Fruit fly (Drosophila melanogaster): ENCODE results near the gene Daao2.
A peak's percentile ranks its signal among the peaks of the same experiment; 100 is the strongest.

Daao2 gene

dm6 chr2L:6797408-6797807, 5.4 kb upstream of the Daao2 start (continued):
- TF ChIP-seq CG34224 (GFP tag; IDR thresholded peaks at IDR 0.05; ENCODE audit: partially characterized antibody), result 0 out of 3 replicates have a peak, but pooled peaks have one; percentile 17
- peak; percentile 52; the same call in 1 of the 2 replicates for TF ChIP-seq sob (GFP tag; IDR thresholded peaks at IDR 0.05)
- peak; percentile 42; the same call in 1 of the 2 replicates for TF ChIP-seq CG1024 (GFP tag; IDR thresholded peaks at IDR 0.05)
- peak; percentile 65 for TF ChIP-seq CoRest (tag; optimal IDR thresholded peaks at IDR 0.05)
- peak; percentile 49 for TF ChIP-seq CG13624 (GFP tag; optimal IDR thresholded peaks at IDR 0.05)
- no peak for TF ChIP-seq mirr (GFP tag; optimal IDR thresholded peaks at IDR 0.05)
- peak; percentile 75 for TF ChIP-seq CG11456 (GFP tag; IDR thresholded peaks at IDR 0.05)
- no peak for TF ChIP-seq CG4820 (GFP tag; optimal IDR thresholded peaks at IDR 0.05)
- no peak for TF ChIP-seq Awh (GFP tag; IDR thresholded peaks at IDR 0.05)
- TF ChIP-seq CG13296 (GFP tag; optimal IDR thresholded peaks at IDR 0.05), result no peak
- TF ChIP-seq fd102C (GFP tag; optimal IDR thresholded peaks at IDR 0.05), result peak; percentile 9
- TF ChIP-seq Asciz (GFP tag; optimal IDR thresholded peaks at IDR 0.05), result no peak
- no peak for TF ChIP-seq ftz-f1 (GFP tag; optimal IDR thresholded peaks at IDR 0.05)
- TF ChIP-seq klu (GFP tag; IDR thresholded peaks at IDR 0.05), result no peak
- peak; percentile 57 for TF ChIP-seq CG5245 (GFP tag; optimal IDR thresholded peaks at IDR 0.05)
- no peak for TF ChIP-seq Ets65A (GFP tag)
- TF ChIP-seq CG12236 (GFP tag; optimal IDR thresholded peaks at IDR 0.05), result no peak
- TF ChIP-seq C15 (GFP tag; IDR thresholded peaks at IDR 0.05), result 0 out of 3 replicates have a peak, but pooled peaks have one; percentile 38
- no peak for TF ChIP-seq tio (GFP tag; optimal IDR thresholded peaks at IDR 0.05)
- TF ChIP-seq CG12744 (GFP tag; optimal IDR thresholded peaks at IDR 0.05), result no peak
- TF ChIP-seq Atf6 (GFP tag; IDR thresholded peaks at IDR 0.05), result peak; percentile 18; the same call in 1 of the 2 replicates
- peak; percentile 77 for TF ChIP-seq sqz (GFP tag; optimal IDR thresholded peaks at IDR 0.05)
- peak; percentile 29 for TF ChIP-seq CG13424 (tag; optimal IDR thresholded peaks at IDR 0.05)
- peak; percentile 39 for TF ChIP-seq B-H2 (GFP tag; optimal IDR thresholded peaks at IDR 0.05)
- TF ChIP-seq CG11504 (tag; optimal IDR thresholded peaks at IDR 0.05), result no peak
- TF ChIP-seq sisA (GFP tag; IDR thresholded peaks at IDR 0.05), result peak; percentile 43; the same call in 1 of the 2 replicates
- TF ChIP-seq CG12219 (GFP tag; optimal IDR thresholded peaks at IDR 0.05), result no peak
- TF ChIP-seq pros (GFP tag; optimal IDR thresholded peaks at IDR 0.05), result no peak
- TF ChIP-seq crol (GFP tag; IDR thresholded peaks at IDR 0.05), result no peak
- no peak for TF ChIP-seq al (GFP tag; IDR thresholded peaks at IDR 0.05)
- peak; percentile 47 for TF ChIP-seq CG11247 (GFP tag; IDR thresholded peaks at IDR 0.05)
- TF ChIP-seq hb (GFP tag; IDR thresholded peaks at IDR 0.05; ENCODE audit: partially characterized antibody), result no peak
- TF ChIP-seq CG12071 (GFP tag; optimal IDR thresholded peaks at IDR 0.05), result no peak
- TF ChIP-seq CG32772 (GFP tag; IDR thresholded peaks at IDR 0.05), result peak; percentile 60; the same call in 1 of the 2 replicates
- TF ChIP-seq run (tag; optimal IDR thresholded peaks at IDR 0.05), result no peak
- TF ChIP-seq wek (GFP tag; optimal IDR thresholded peaks at IDR 0.05), result no peak
- TF ChIP-seq Bdp1 (GFP tag; optimal IDR thresholded peaks at IDR 0.05), result peak; percentile 52
- TF ChIP-seq CG9876 (GFP tag; optimal IDR thresholded peaks at IDR 0.05), result no peak
- peak; percentile 30 for TF ChIP-seq CG9609 (GFP tag; optimal IDR thresholded peaks at IDR 0.05)
- no peak for TF ChIP-seq CG3407 (GFP tag; optimal IDR thresholded peaks at IDR 0.05)
- no peak for TF ChIP-seq CG6689 (GFP tag; IDR thresholded peaks at IDR 0.05)
- TF ChIP-seq CG31388 (GFP tag; optimal IDR thresholded peaks at IDR 0.05), result no peak
- peak; percentile 40; the same call in 1 of the 2 replicates for TF ChIP-seq unc-4 (GFP tag; IDR thresholded peaks at IDR 0.05; ENCODE audit: partially characterized antibody)
- TF ChIP-seq br (optimal IDR thresholded peaks at IDR 0.05), result no peak
- TF ChIP-seq fd3F (GFP tag; optimal IDR thresholded peaks at IDR 0.05), result no peak
- TF ChIP-seq onecut (GFP tag; IDR thresholded peaks at IDR 0.05), result peak; percentile 69
- TF ChIP-seq CG32767 (GFP tag; IDR thresholded peaks at IDR 0.05), result no peak
- no peak for TF ChIP-seq Hr78 (GFP tag; optimal IDR thresholded peaks at IDR 0.05)
- TF ChIP-seq sug (tag; optimal IDR thresholded peaks at IDR 0.05), result peak; percentile 49
- TF ChIP-seq danr (GFP tag; IDR thresholded peaks at IDR 0.05), result no peak
- TF ChIP-seq CG11696 (GFP tag; IDR thresholded peaks at IDR 0.05), result no peak
- TF ChIP-seq CHES-1-like (GFP tag; optimal IDR thresholded peaks at IDR 0.05), result no peak

Measured in whole organism, embryonic.